Worm (Caenorhabditis elegans): ENCODE data around the gene glt-3.

Gene glt-3

DNA sequence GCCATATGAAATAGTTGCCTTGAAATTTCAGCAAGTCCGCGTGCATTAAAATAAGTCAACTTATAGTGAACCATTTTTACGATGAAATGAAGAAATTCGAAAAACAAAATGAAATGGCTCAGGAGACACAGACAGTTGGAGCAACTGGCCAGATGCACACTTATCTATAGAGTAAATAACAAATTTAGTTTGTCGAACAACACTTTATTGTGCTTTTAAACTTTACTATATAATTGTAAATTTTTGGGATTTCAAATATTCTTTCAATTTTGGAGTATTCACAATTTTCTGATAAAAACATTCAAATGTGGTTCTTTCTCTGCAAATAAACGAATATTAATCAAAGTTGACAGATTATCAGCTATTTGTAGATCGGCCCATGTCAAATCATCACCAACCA is 10.1 kb downstream of the glt-3 start, which contains the start of gene gst-3:
Gene gst-3, minus strand, starts transcription at position 101 of the 400 bp plus-strand sequence.
- TF ChIP-seq nhr-76 (tag; optimal IDR thresholded peaks at IDR 0.05), result no peak

DNA sequence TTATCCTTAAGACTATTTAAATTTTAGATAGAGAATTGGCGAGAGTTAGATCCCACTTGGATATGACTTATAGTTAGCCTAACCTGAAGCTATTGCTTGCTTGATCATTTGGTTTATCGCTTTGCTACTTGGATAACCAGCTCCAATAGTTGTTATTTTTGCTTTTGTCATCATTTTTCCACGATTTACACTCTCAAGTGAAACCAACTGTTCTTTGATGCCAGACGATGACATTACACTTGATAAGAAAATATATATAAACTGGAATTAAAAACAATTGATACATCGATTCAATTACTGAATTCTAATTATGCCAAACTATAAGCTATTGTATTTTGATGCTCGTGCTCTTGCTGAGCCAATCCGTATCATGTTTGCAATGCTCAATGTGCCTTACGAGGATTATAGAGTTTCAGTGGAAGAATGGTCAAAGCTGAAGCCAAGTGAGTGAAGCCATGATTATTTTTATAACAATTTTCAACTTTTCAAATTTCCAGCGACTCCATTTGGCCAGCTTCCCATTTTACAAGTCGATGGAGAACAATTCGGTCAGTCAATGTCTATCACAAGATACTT is 12.0 kb downstream of the glt-3 start, which contains the start of the genes gst-2, gst-4 and dhs-12:
Gene gst-2, minus strand, starts transcription at position 132 of the 576 bp plus-strand sequence.
Gene gst-4, plus strand, starts transcription at position 296 of the 576 bp plus-strand sequence.
Gene dhs-12, plus strand, starts transcription at position 526 of the 576 bp plus-strand sequence.
- no peak for TF ChIP-seq ceh-39 (tag; optimal IDR thresholded peaks at IDR 0.05)
- TF ChIP-seq hlh-1 (tag; optimal IDR thresholded peaks at IDR 0.05), result no peak
- TF ChIP-seq ceh-43 (GFP tag; optimal IDR thresholded peaks at IDR 0.05), result no peak
- TF ChIP-seq lin-32 (GFP tag; optimal IDR thresholded peaks at IDR 0.05), result no peak
- no peak for TF ChIP-seq zip-8 (tag; optimal IDR thresholded peaks at IDR 0.05)
- TF ChIP-seq blmp-1 (tag; optimal IDR thresholded peaks at IDR 0.05), result no peak

DNA sequence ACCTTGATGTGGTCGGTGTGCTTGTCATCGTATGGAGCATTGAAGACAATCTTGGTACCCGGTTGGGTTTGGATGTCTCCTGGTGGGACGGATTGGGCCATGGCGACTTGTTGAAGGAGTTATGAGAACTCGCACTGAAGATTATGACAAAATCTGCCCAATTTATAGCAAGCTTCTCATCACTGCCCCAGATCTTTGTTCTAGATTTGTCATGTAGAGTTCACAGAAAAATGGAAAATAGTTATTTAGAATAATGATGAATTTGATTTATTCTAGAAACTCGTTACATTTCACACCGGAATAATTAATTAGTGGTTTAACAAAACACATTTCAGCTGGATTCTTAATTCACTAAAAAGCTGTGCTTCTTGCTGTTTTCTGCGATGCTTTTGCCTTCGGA is 13.6 kb downstream of the glt-3 start, which contains the start of gene msp-38:
Gene msp-38, minus strand, starts transcription at position 101 of the 400 bp plus-strand sequence.
- TF ChIP-seq ces-1 (GFP tag; optimal IDR thresholded peaks at IDR 0.05) (no peak), drap-1 (GFP tag; optimal IDR thresholded peaks at IDR 0.05) (no peak), ztf-11 (tag; optimal IDR thresholded peaks at IDR 0.05) (no peak), sem-2 (GFP tag; optimal IDR thresholded peaks at IDR 0.05) (no peak), unc-120 (tag; optimal IDR thresholded peaks at IDR 0.05; ENCODE audit: poor library complexity, severe bottlenecking) (no peak), tbx-8 (GFP tag; optimal IDR thresholded peaks at IDR 0.05) (no peak)

- TF ChIP-seq elt-3 (tag; optimal IDR thresholded peaks at IDR 0.05) (no peak), nhr-28 (tag; optimal IDR thresholded peaks at IDR 0.05) (no peak), elt-1 (tag; optimal IDR thresholded peaks at IDR 0.05; ENCODE audit: borderline replicate concordance, insufficient read depth) (no peak), mep-1 (tag; optimal IDR thresholded peaks at IDR 0.05) (no peak), ceh-43 (GFP tag; optimal IDR thresholded peaks at IDR 0.05) (no peak), sem-2 (GFP tag; optimal IDR thresholded peaks at IDR 0.05) (no peak), ham-2 (GFP tag; optimal IDR thresholded peaks at IDR 0.05) (no peak), lin-32 (GFP tag; optimal IDR thresholded peaks at IDR 0.05) (no peak), flh-1 (GFP tag; optimal IDR thresholded peaks at IDR 0.05) (no peak), hlh-1 (tag; optimal IDR thresholded peaks at IDR 0.05) (no peak), drap-1 (GFP tag; optimal IDR thresholded peaks at IDR 0.05) (no peak)
Observed at ce11 chrIV:10144487-10144886, 14.4 kb downstream of the glt-3 start.

DNA sequence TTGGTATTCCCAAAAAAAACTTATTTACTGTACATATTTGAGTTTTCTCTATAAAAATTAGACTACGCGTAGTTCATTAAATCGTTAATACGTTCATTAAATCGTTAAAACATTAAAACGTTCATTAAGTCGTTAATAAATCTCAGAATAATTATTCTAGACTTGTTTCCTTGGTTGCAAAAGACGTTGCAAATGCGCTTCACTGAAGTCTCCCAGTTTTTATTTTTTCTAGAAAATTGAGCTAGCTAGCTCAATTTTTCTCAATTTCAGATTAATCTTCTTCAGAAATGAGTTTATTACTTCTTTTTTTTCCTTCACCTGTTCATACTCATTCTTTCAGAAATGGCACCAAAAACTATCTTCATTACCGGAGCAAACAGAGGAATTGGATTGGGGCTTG is 14.9 kb downstream of the glt-3 start:
- TF ChIP-seq ztf-11 (tag; optimal IDR thresholded peaks at IDR 0.05), result no peak
- no peak for TF ChIP-seq snpc-4 (tag; optimal IDR thresholded peaks at IDR 0.05)
- TF ChIP-seq mls-2 (tag; optimal IDR thresholded peaks at IDR 0.05), result no peak
- no peak for TF ChIP-seq hlh-1 (tag; optimal IDR thresholded peaks at IDR 0.05)
- TF ChIP-seq pha-4 (tag; optimal IDR thresholded peaks at IDR 0.05), result no peak
- TF ChIP-seq unc-120 (tag; optimal IDR thresholded peaks at IDR 0.05; ENCODE audit: poor library complexity, severe bottlenecking), result no peak
- TF ChIP-seq cnd-1 (tag; optimal IDR thresholded peaks at IDR 0.05), result no peak
- no peak for TF ChIP-seq nhr-2 (tag; optimal IDR thresholded peaks at IDR 0.05)
- TF ChIP-seq blmp-1 (tag; optimal IDR thresholded peaks at IDR 0.05), result no peak

ce11 chrIV:10146885-10147284 is 16.8 kb downstream of the glt-3 start, which contains the start of gene T14G10.8:
TSS of gene T14G10.8 (minus strand) at chrIV:10146985.
- TF ChIP-seq elt-1 (tag; optimal IDR thresholded peaks at IDR 0.05; ENCODE audit: borderline replicate concordance, insufficient read depth), result no peak
- no peak for TF ChIP-seq ceh-39 (tag; optimal IDR thresholded peaks at IDR 0.05)
- no peak for TF ChIP-seq drap-1 (GFP tag; optimal IDR thresholded peaks at IDR 0.05)
- TF ChIP-seq bed-3 (GFP tag; optimal IDR thresholded peaks at IDR 0.05), result no peak

DNA sequence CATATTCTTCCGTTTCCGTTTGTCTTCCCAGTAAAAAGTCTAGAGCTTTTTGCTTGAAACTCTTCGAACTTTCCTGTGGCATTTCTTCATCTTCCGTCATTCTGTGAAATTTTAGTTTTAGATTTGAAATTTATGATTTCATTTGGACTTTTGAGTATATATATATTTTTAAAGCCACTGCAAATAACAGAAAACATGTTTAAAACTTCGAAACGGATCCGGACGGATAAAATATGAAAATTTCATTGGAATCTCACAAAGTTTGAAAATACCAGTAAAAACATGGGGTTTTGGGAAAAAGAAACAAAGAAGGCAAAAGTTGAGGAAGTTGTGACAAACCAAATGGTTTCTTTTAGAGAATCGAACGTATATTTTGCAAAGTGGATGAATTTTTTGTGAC is 18.9 kb downstream of the glt-3 start, which contains the start of gene pigs-1:
Gene pigs-1, minus strand, starts transcription at position 101 of the 400 bp plus-strand sequence.
- no peak for TF ChIP-seq bed-3 (GFP tag; optimal IDR thresholded peaks at IDR 0.05)
- no peak for TF ChIP-seq sptf-1 (tag; optimal IDR thresholded peaks at IDR 0.05)
- TF ChIP-seq lsy-2 (tag; optimal IDR thresholded peaks at IDR 0.05), result no peak
- no peak for TF ChIP-seq cnd-1 (tag; optimal IDR thresholded peaks at IDR 0.05)
- TF ChIP-seq nhr-28 (tag; optimal IDR thresholded peaks at IDR 0.05), result no peak
- no peak for TF ChIP-seq snpc-4 (tag; optimal IDR thresholded peaks at IDR 0.05)
- no peak for TF ChIP-seq blmp-1 (tag; optimal IDR thresholded peaks at IDR 0.05)
- TF ChIP-seq elt-1 (tag; optimal IDR thresholded peaks at IDR 0.05; ENCODE audit: borderline replicate concordance, insufficient read depth), result no peak
- TF ChIP-seq ces-1 (GFP tag; optimal IDR thresholded peaks at IDR 0.05), result no peak
- TF ChIP-seq ham-2 (GFP tag; optimal IDR thresholded peaks at IDR 0.05), result no peak
